Fruit fly (Drosophila melanogaster): Measurements from ENCODE around the gene Tmf.

Gene Tmf

DNA sequence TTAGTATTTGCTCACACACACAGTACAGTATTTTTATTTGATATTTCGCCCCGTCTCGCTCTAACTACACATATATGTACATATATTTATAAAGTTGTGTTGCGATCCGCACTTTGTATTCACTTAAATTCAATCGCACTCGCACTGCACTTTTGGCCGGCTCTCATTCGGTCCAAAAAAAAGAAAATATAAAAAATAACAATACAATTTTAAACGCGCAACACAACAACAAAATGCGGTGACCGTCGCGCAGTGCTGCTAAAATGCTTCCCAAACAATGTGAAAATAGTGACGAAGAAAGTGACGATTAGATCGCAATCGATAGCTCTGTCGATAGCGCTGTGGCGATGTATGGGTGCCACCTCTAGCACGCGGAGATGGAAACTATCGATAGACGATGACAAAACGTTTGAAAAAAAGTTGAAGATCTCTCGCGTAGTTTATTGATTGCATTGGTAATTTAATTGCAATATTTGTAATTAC is 40.8 kb upstream of the Tmf start, which contains the start of the genes C3G and pod1 (continued):
- TF ChIP-seq Myb (GFP tag; optimal IDR thresholded peaks at IDR 0.05), result peak; percentile 65
- no peak for TF ChIP-seq CG12071 (GFP tag; optimal IDR thresholded peaks at IDR 0.05)
- TF ChIP-seq ranshi (GFP tag; IDR thresholded peaks at IDR 0.05), result no peak
- TF ChIP-seq CG7987 (GFP tag; optimal IDR thresholded peaks at IDR 0.05), result peak; percentile 5
- TF ChIP-seq CG6791 (GFP tag; IDR thresholded peaks at IDR 0.05; ENCODE audit: partially characterized antibody), result peak; percentile 99
- no peak for TF ChIP-seq H2.0 (GFP tag; IDR thresholded peaks at IDR 0.05)
- no peak for TF ChIP-seq pan (optimal IDR thresholded peaks at IDR 0.05)
- no peak for TF ChIP-seq pan (GFP tag; optimal IDR thresholded peaks at IDR 0.05 in 1 of 2, IDR thresholded peaks at IDR 0.05 in 1 of 2)
- no peak for TF ChIP-seq sim (GFP tag; IDR thresholded peaks at IDR 0.05)
- peak; percentile 43 for TF ChIP-seq shn (GFP tag; optimal IDR thresholded peaks at IDR 0.05)
- no peak for TF ChIP-seq Rx (GFP tag; IDR thresholded peaks at IDR 0.05)
- TF ChIP-seq CG7786 (GFP tag; optimal IDR thresholded peaks at IDR 0.05), result peak; percentile 39
- no peak for TF ChIP-seq so (GFP tag; IDR thresholded peaks at IDR 0.05)
- peak; percentile 53 for TF ChIP-seq Ets65A (GFP tag)
- no peak for TF ChIP-seq CG6683 (GFP tag; optimal IDR thresholded peaks at IDR 0.05)
- no peak for TF ChIP-seq da (GFP tag; optimal IDR thresholded peaks at IDR 0.05)
- no peak for TF ChIP-seq Asciz (GFP tag; optimal IDR thresholded peaks at IDR 0.05)
- TF ChIP-seq az2 (GFP tag; optimal IDR thresholded peaks at IDR 0.05), result no peak
- no peak for TF ChIP-seq CG3726 (GFP tag; IDR thresholded peaks at IDR 0.05)
- no peak for TF ChIP-seq lov (optimal IDR thresholded peaks at IDR 0.05)
- TF ChIP-seq lov (GFP tag; IDR thresholded peaks at IDR 0.05), result no peak
- TF ChIP-seq al (GFP tag; IDR thresholded peaks at IDR 0.05), result 0 out of 2 replicates have a peak, but pooled peaks have one; percentile 14
- peak; percentile 96 for TF ChIP-seq Scr (GFP tag; IDR thresholded peaks at IDR 0.05; ENCODE audit: partially characterized antibody)
- TF ChIP-seq nerfin-1 (tag; optimal IDR thresholded peaks at IDR 0.05), result peak; percentile 23
- peak; percentile 28 for TF ChIP-seq PHDP (tag; optimal IDR thresholded peaks at IDR 0.05)
- TF ChIP-seq CG9876 (GFP tag; optimal IDR thresholded peaks at IDR 0.05), result no peak
- TF ChIP-seq zen2 (GFP tag; IDR thresholded peaks at IDR 0.05; ENCODE audit: partially characterized antibody), result peak; percentile 96
- no peak for TF ChIP-seq oc (tag; optimal IDR thresholded peaks at IDR 0.05)
- no peak for TF ChIP-seq Drgx (GFP tag; IDR thresholded peaks at IDR 0.05)
- peak; percentile 94 for TF ChIP-seq Dll (GFP tag; IDR thresholded peaks at IDR 0.05; ENCODE audit: partially characterized antibody)
- TF ChIP-seq CG3995 (GFP tag; optimal IDR thresholded peaks at IDR 0.05), result peak; percentile 92
- TF ChIP-seq Meics (GFP tag; optimal IDR thresholded peaks at IDR 0.05), result peak; percentile 77
- TF ChIP-seq CG14667 (GFP tag; IDR thresholded peaks at IDR 0.05), result no peak
- TF ChIP-seq CG5245 (GFP tag; optimal IDR thresholded peaks at IDR 0.05), result no peak
- peak; percentile 57 for TF ChIP-seq CG4360 (GFP tag; IDR thresholded peaks at IDR 0.05)
- TF ChIP-seq Hr51 (GFP tag; optimal IDR thresholded peaks at IDR 0.05), result no peak
- peak; percentile 98 for TF ChIP-seq hb (GFP tag; IDR thresholded peaks at IDR 0.05; ENCODE audit: partially characterized antibody)
- peak; percentile 11 for TF ChIP-seq CG30403 (GFP tag; optimal IDR thresholded peaks at IDR 0.05)
- peak; percentile 96 for TF ChIP-seq nerfin-2 (GFP tag; IDR thresholded peaks at IDR 0.05; ENCODE audit: partially characterized antibody)
- TF ChIP-seq grau (tag; optimal IDR thresholded peaks at IDR 0.05), result peak; percentile 40
- TF ChIP-seq unc-4 (GFP tag; IDR thresholded peaks at IDR 0.05; ENCODE audit: partially characterized antibody), result peak; percentile 97
- peak; percentile 18 for TF ChIP-seq CG1792 (GFP tag; optimal IDR thresholded peaks at IDR 0.05)
- TF ChIP-seq CG12104 (GFP tag; optimal IDR thresholded peaks at IDR 0.05), result no peak
- TF ChIP-seq CG13296 (GFP tag; optimal IDR thresholded peaks at IDR 0.05), result peak; percentile 5
- TF ChIP-seq kay (GFP tag; optimal IDR thresholded peaks at IDR 0.05), result no peak
- peak; percentile 84 for TF ChIP-seq CG2116 (GFP tag; optimal IDR thresholded peaks at IDR 0.05)
- TF ChIP-seq CG2120 (GFP tag; optimal IDR thresholded peaks at IDR 0.05), result peak; percentile 53
- TF ChIP-seq Abd-B (GFP tag; optimal IDR thresholded peaks at IDR 0.05), result no peak
- TF ChIP-seq Mrtf (GFP tag; IDR thresholded peaks at IDR 0.05), result no peak
- no peak for TF ChIP-seq Doc2 (GFP tag; IDR thresholded peaks at IDR 0.05)
- peak; percentile 36 for TF ChIP-seq Lhr (GFP tag; optimal IDR thresholded peaks at IDR 0.05)

Data from whole organism, embryonic.